Fruit fly (Drosophila melanogaster): Measurements from ENCODE around the gene CG8944.

- TF ChIP-seq EcR (GFP tag; optimal IDR thresholded peaks at IDR 0.05) (no peak), pan (optimal IDR thresholded peaks at IDR 0.05) (no peak), Dll (optimal IDR thresholded peaks at IDR 0.05) (no peak)
These were observed 23.4 kb upstream of the CG8944 start, which contains the start of gene CG33172 for dm6 chrX:15769457-15769856.
